Worm (Caenorhabditis elegans) whole organism, early embryonic: ENCODE measurements around the gene sri-65.
"Not testable (repeated sequence)": the region's sequence is repeated elsewhere in the genome, so short reads cannot be mapped to it uniquely, and the experiment has no call there.

ENCODE experiments used
- B0310.2 ChIP-seq: sonication (generic microtip); optimal IDR thresholded peaks from 2 replicates; lab custom pipeline; 2016; ENCODE audit warnings: mild to moderate bottlenecking, missing genetic modification characterization, missing compliant biosample characterization
- ama-1 ChIP-seq: fragments of 150-350 bp; optimal IDR thresholded peaks from 2 replicates; lab custom pipeline; 2014
- ceh-13 ChIP-seq: fragments of 200-800 bp; sonication (Bioruptor generic); optimal IDR thresholded peaks from 2 replicates; lab custom pipeline; 2018; ENCODE audit warnings: mild to moderate bottlenecking, missing genetic modification characterization, missing compliant biosample characterization

ce11 chrV:16338287-16339092 lies 49.7 kb downstream of the sri-65 start, which contains the start of gene slc-9B.2:
- not testable (repeated sequence) for TF ChIP-seq ama-1; B0310.2 (tag; lab: Kevin White, UChicago); ceh-13
